Worm (Caenorhabditis elegans) whole organism, L4/young adult: ENCODE results near the gene F38E9.1.

ENCODE experiments used
- W03F9.2 ChIP-seq: fragments of 150-350 bp; optimal IDR thresholded peaks from 2 replicates; lab custom pipeline; 2014; ENCODE audit warnings: missing biosample characterization, missing genetic modification characterization
- dao-5 ChIP-seq: sonication (generic microtip); optimal IDR thresholded peaks from 2 replicates; lab custom pipeline; 2016; ENCODE audit warnings: missing genotype, missing genetic modification characterization, moderate library complexity, missing compliant biosample characterization
- him-1 ChIP-seq: sonication (generic microtip); optimal IDR thresholded peaks from 2 replicates; lab custom pipeline; 2016; ENCODE audit warnings: missing genotype, missing genetic modification reagents, missing genetic modification characterization, missing compliant biosample characterization

F38E9.1 gene

DNA sequence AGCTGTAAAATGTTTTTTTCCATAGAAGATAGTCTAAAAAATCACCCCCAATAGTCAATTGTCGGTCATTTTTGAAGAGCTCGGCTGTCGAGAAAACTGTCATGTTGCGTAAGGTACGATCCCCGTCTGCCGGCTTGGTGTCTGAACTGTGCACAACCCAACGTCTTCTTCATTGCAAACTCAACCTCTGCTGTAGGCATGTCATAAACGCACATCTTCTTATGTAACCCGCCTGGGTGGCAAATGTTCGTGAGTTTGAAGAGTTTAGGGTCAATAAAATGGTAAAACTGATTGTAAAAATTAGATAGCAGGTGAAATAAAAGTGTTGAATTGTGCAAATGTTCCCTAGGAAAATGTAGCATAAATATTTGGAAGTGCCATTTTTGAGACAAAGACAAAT, 53.5 kb downstream of the F38E9.1 start:
- no peak for TF ChIP-seq W03F9.2 (tag; lab: Kevin White, UChicago)
- TF ChIP-seq him-1 (tag; lab: Kevin White, UChicago), result no peak
- TF ChIP-seq dao-5 (tag; lab: Kevin White, UChicago), result no peak
